Worm (Caenorhabditis elegans) whole organism, mixed stage, embryonic: ENCODE results near the gene srt-14.

Source experiments
- ces-1 ChIP-seq: fragments of 150-350 bp; optimal IDR thresholded peaks from 2 replicates; lab custom pipeline; 2014; ENCODE audit warnings: missing biosample characterization, missing genetic modification reagents, missing genetic modification characterization
- elt-3 ChIP-seq: fragments of 150-350 bp; optimal IDR thresholded peaks from 2 replicates; lab custom pipeline; 2014; ENCODE audit warnings: missing biosample characterization, missing genetic modification characterization
- flh-1 ChIP-seq: fragments of 200-800 bp; sonication (Bioruptor generic); optimal IDR thresholded peaks from 2 replicates; lab custom pipeline; 2018; ENCODE audit warnings: mild to moderate bottlenecking, missing genetic modification characterization, moderate library complexity, missing compliant biosample characterization
- pha-4 ChIP-seq: fragments of 150-350 bp; optimal IDR thresholded peaks from 2 replicates; lab custom pipeline; 2018; ENCODE audit warnings: missing biosample characterization, missing genetic modification reagents, missing genetic modification characterization
- unc-62 ChIP-seq: fragments of 150-350 bp; optimal IDR thresholded peaks from 2 replicates; lab custom pipeline; 2014; ENCODE audit warnings: missing biosample characterization, missing genetic modification reagents, missing genetic modification characterization
- ztf-11 ChIP-seq: fragments of 150-350 bp; optimal IDR thresholded peaks from 2 replicates; lab custom pipeline; 2014; ENCODE audit warnings: missing biosample characterization, missing genetic modification characterization

ce11 chrV:4250047-4250446 is 6.3 kb downstream of the srt-14 start, which contains the start of gene srt-13:
- no peak for TF ChIP-seq pha-4
- TF ChIP-seq unc-62: no peak
- no peak for TF ChIP-seq ztf-11 (tag; lab: Kevin White, UChicago)
- no peak for TF ChIP-seq flh-1 (GFP tag; lab: Kevin White, UChicago)
- TF ChIP-seq elt-3: no peak
- no peak for TF ChIP-seq ces-1 (GFP tag; lab: Kevin White, UChicago)
